Fruit fly (Drosophila melanogaster) whole organism, embryonic: ENCODE results near the gene mEFTs.

Experiments used
- CG7745 ChIP-seq: fragments of 200-800 bp; sonication (Bioruptor generic); optimal IDR thresholded peaks from 2 replicates; lab custom pipeline; 2018; ENCODE audit warnings: missing biosample characterization, mild to moderate bottlenecking, missing genetic modification characterization, moderate library complexity
- Oaz ChIP-seq: fragments of 200-800 bp; sonication (Bioruptor generic); IDR thresholded peaks from 2 replicates; pipeline ENCODE4 v1.3.6; 2022; ENCODE audit warnings: missing biosample characterization, missing genetic modification characterization
- cwo ChIP-seq: fragments of 200-800 bp; sonication (Bioruptor generic); optimal IDR thresholded peaks from 3 replicates; lab custom pipeline; 2017; ENCODE audit warnings: missing biosample characterization, missing genetic modification characterization, mild to moderate bottlenecking, moderate library complexity, missing genetic modification reagents
- pzg ChIP-seq: fragments of 200-800 bp; sonication (Bioruptor generic); optimal IDR thresholded peaks from 3 replicates; lab custom pipeline; 2018; ENCODE audit warnings: missing biosample characterization, mild to moderate bottlenecking, missing genetic modification characterization, moderate library complexity
- ro ChIP-seq: fragments of 200-800 bp; sonication (Bioruptor generic); IDR thresholded peaks from 2 replicates; pipeline ENCODE4 v1.3.6; 2022; ENCODE audit warnings: missing biosample characterization, missing genetic modification characterization
- yki ChIP-seq: fragments of >200 bp; optimal IDR thresholded peaks from 3 replicates; lab custom pipeline; 2018
- zfh1 ChIP-seq: fragments of 200-800 bp; sonication (Bioruptor generic); IDR thresholded peaks from 3 replicates; pipeline ENCODE4 v1.3.6; 2022; ENCODE audit warnings: missing biosample characterization, missing genetic modification characterization

DNA sequence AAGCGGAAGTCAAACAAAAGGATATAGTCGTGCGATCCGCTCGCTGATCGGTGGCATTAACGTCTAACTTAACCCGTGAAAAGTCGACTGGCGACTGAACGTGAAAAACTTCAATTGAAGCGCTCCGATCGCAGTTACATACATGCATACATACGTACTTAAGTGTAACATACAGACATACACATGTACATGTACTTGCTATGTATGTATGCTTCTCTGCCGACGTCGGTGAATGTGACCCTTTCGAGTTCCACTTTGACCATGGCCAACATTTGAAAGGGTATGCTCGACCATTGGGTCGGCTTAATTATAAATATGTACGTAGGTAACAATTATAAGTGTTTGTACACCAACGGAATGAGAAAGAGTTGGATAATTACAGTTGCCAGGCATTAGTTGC is 3.8 kb downstream of the mEFTs start, which contains the start of gene qua:
- no peak for TF ChIP-seq cwo (GFP tag; lab: Kevin White, UChicago)
- TF ChIP-seq ro (GFP tag; lab: Robert Waterston, UW): no peak
- TF ChIP-seq Oaz (GFP tag; lab: Robert Waterston, UW): no peak
- TF ChIP-seq zfh1 (GFP tag; lab: Robert Waterston, UW): no peak
- TF ChIP-seq pzg (GFP tag; lab: Kevin White, UChicago): no peak
- TF ChIP-seq yki (lab: Kevin White, UChicago): no peak
- no peak for TF ChIP-seq CG7745 (tag; lab: Kevin White, UChicago)
